Worm (Caenorhabditis elegans) whole organism, L3 larva: Measurements from ENCODE around the gene srh-100.

Source experiments
- R02D3.7 ChIP-seq: fragments of 150-350 bp; optimal IDR thresholded peaks from 2 replicates; lab custom pipeline; 2014; ENCODE audit warnings: missing biosample characterization, missing genetic modification characterization
- aly-2 ChIP-seq: fragments of 150-350 bp; optimal IDR thresholded peaks from 2 replicates; lab custom pipeline; 2014; ENCODE audit warnings: missing biosample characterization, missing genetic modification characterization
- ceh-16 ChIP-seq: sonication (generic microtip); optimal IDR thresholded peaks from 2 replicates; lab custom pipeline; 2017; ENCODE audit warnings: missing biosample characterization, missing genetic modification characterization
- ceh-28 ChIP-seq: fragments of 150-350 bp; optimal IDR thresholded peaks from 2 replicates; lab custom pipeline; 2014; ENCODE audit warnings: missing biosample characterization, missing genetic modification reagents, missing genetic modification characterization
- ceh-82 ChIP-seq: fragments of 150-350 bp; optimal IDR thresholded peaks from 2 replicates; lab custom pipeline; 2014; ENCODE audit warnings: missing biosample characterization, missing genetic modification characterization
- ceh-9 ChIP-seq: sonication (generic microtip); optimal IDR thresholded peaks from 2 replicates; lab custom pipeline; 2018; ENCODE audit warnings: missing biosample characterization, missing genetic modification characterization
- daf-12 ChIP-seq: fragments of 150-350 bp; optimal IDR thresholded peaks from 2 replicates; lab custom pipeline; 2014; ENCODE audit warnings: missing biosample characterization, missing genetic modification reagents, missing genetic modification characterization
- egl-27 ChIP-seq: sonication (generic microtip); optimal IDR thresholded peaks from 4 replicates; lab custom pipeline; 2017; ENCODE audit warnings: missing biosample characterization, missing genetic modification reagents, missing genetic modification characterization
- egl-5 ChIP-seq: fragments of 150-350 bp; optimal IDR thresholded peaks from 2 replicates; lab custom pipeline; 2017; ENCODE audit warnings: missing biosample characterization, missing genetic modification reagents, missing genetic modification characterization, inconsistent platforms
- elt-1 ChIP-seq: fragments of 150-350 bp; optimal IDR thresholded peaks from 2 replicates; lab custom pipeline; 2014; ENCODE audit warnings: missing biosample characterization, missing genetic modification characterization
- elt-2 ChIP-seq: sonication (generic microtip); optimal IDR thresholded peaks from 2 replicates; lab custom pipeline; 2016; ENCODE audit warnings: missing genetic modification reagents, mild to moderate bottlenecking, missing genetic modification characterization, missing compliant biosample characterization
- elt-3 ChIP-seq, 3 experiments: fragments of 150-350 bp in 1 of 3; sonication (generic microtip) in 2 of 3; optimal IDR thresholded peaks; 2 replicates in 2 of 3; 4 replicates in 1 of 3; lab custom pipeline; 2014 to 2017; ENCODE audit warnings: missing biosample characterization in 3 of 3, missing genetic modification characterization in 3 of 3
- eor-1 ChIP-seq, 2 experiments: fragments of 150-350 bp; optimal IDR thresholded peaks; 2 replicates each; lab custom pipeline; 2014 to 2018; ENCODE audit warnings: missing biosample characterization in 2 of 2, missing genetic modification characterization in 2 of 2
- fkh-10 ChIP-seq: sonication (generic microtip); optimal IDR thresholded peaks from 2 replicates; lab custom pipeline; 2017; ENCODE audit warnings: missing biosample characterization, missing genetic modification reagents, missing genetic modification characterization
- fos-1 ChIP-seq: fragments of 150-350 bp; optimal IDR thresholded peaks from 2 replicates; lab custom pipeline; 2014; ENCODE audit warnings: missing biosample characterization, missing genetic modification characterization
- hmg-11 ChIP-seq: sonication (generic microtip); optimal IDR thresholded peaks from 2 replicates; lab custom pipeline; 2016; ENCODE audit warnings: missing genetic modification characterization, missing compliant biosample characterization
- jun-1 ChIP-seq: fragments of 150-350 bp; optimal IDR thresholded peaks from 2 replicates; lab custom pipeline; 2014; ENCODE audit warnings: missing biosample characterization, missing genetic modification reagents, missing genetic modification characterization
- lin-15B ChIP-seq: fragments of 150-350 bp; optimal IDR thresholded peaks from 2 replicates; lab custom pipeline; 2014; ENCODE audit warnings: missing biosample characterization, missing genetic modification characterization
- lin-39 ChIP-seq: fragments of 150-350 bp; optimal IDR thresholded peaks from 2 replicates; lab custom pipeline; 2018; ENCODE audit warnings: missing biosample characterization, missing genetic modification reagents, missing genetic modification characterization
- mdl-1 ChIP-seq: fragments of 150-350 bp; optimal IDR thresholded peaks from 2 replicates; lab custom pipeline; 2014; ENCODE audit warnings: missing biosample characterization, missing genetic modification characterization
- nhr-11 ChIP-seq: fragments of 150-350 bp; optimal IDR thresholded peaks from 2 replicates; lab custom pipeline; 2014; ENCODE audit warnings: missing biosample characterization, missing genetic modification characterization
- nhr-12 ChIP-seq: fragments of 150-350 bp; optimal IDR thresholded peaks from 2 replicates; lab custom pipeline; 2014; ENCODE audit warnings: missing biosample characterization, missing genetic modification characterization
- nhr-23 ChIP-seq: fragments of 150-350 bp; optimal IDR thresholded peaks from 2 replicates; lab custom pipeline; 2014; ENCODE audit warnings: missing biosample characterization, missing genetic modification reagents, missing genetic modification characterization
- nhr-237 ChIP-seq: fragments of 150-350 bp; optimal IDR thresholded peaks from 2 replicates; lab custom pipeline; 2014; ENCODE audit warnings: missing biosample characterization, missing genetic modification characterization
- nhr-25 ChIP-seq: sonication (generic microtip); optimal IDR thresholded peaks from 2 replicates; lab custom pipeline; 2017; ENCODE audit warnings: missing biosample characterization, missing genetic modification characterization
- nhr-28 ChIP-seq: fragments of 150-350 bp; optimal IDR thresholded peaks from 2 replicates; lab custom pipeline; 2014; ENCODE audit warnings: missing biosample characterization, missing genetic modification characterization
- nhr-67 ChIP-seq: fragments of 150-350 bp; optimal IDR thresholded peaks from 2 replicates; lab custom pipeline; 2014; ENCODE audit warnings: missing biosample characterization, missing genetic modification characterization
- nhr-76 ChIP-seq: fragments of 150-350 bp; sonication (generic microtip); optimal IDR thresholded peaks from 5 replicates; lab custom pipeline; 2014; ENCODE audit warnings: missing biosample characterization, missing genetic modification characterization
- pha-4 ChIP-seq: fragments of 150-350 bp; optimal IDR thresholded peaks from 2 replicates; lab custom pipeline; 2014; ENCODE audit warnings: missing biosample characterization, missing genetic modification reagents, missing genetic modification characterization
- skn-1 ChIP-seq: fragments of 150-350 bp; optimal IDR thresholded peaks from 2 replicates; lab custom pipeline; 2014; ENCODE audit warnings: missing biosample characterization, missing genetic modification characterization
- snpc-4 ChIP-seq: fragments of 150-350 bp; optimal IDR thresholded peaks from 2 replicates; lab custom pipeline; 2014; ENCODE audit warnings: missing biosample characterization, missing genetic modification characterization
- unc-39 ChIP-seq: sonication (generic microtip); optimal IDR thresholded peaks from 4 replicates; lab custom pipeline; 2017; ENCODE audit warnings: missing biosample characterization, missing genetic modification characterization
- unc-62 ChIP-seq: fragments of 150-350 bp; sonication (generic microtip); optimal IDR thresholded peaks from 4 replicates; lab custom pipeline; 2014; ENCODE audit warnings: missing biosample characterization, missing genetic modification reagents, missing genetic modification characterization
- zag-1 ChIP-seq: fragments of 150-350 bp; optimal IDR thresholded peaks from 2 replicates; lab custom pipeline; 2014; ENCODE audit warnings: missing biosample characterization, missing genetic modification characterization
- ztf-11 ChIP-seq: fragments of 150-350 bp; optimal IDR thresholded peaks from 2 replicates; lab custom pipeline; 2014; ENCODE audit warnings: missing biosample characterization, missing genetic modification characterization
- ztf-4 ChIP-seq: fragments of 150-350 bp; optimal IDR thresholded peaks from 2 replicates; lab custom pipeline; 2014; ENCODE audit warnings: missing biosample characterization, missing genetic modification characterization

Gene srh-100

DNA sequence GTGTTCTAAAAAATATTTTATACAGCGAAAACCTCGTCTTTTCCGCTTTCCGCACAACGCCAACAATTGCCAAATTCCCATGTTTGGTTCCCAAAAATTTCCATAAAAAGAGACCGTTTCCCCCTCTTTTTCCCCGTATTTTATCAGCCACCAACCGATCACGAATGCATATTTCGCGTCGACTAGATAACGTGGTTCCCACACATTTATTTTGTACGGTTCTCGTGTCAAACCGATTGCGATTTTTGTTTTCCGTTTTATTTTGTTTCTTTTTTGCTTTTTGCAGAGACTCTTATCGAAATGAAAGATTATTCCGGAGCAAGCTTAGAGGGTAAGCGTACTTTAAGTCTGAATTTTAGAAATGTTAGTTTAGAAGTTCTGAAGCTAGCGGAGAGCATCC, 6.5 kb upstream of the srh-100 start, which contains the start of gene C46E10.3:
C46E10.3 (plus strand) TSS at position 301 of the 400 bp plus-strand sequence.
- no peak for TF ChIP-seq elt-1 (tag; lab: Kevin White, UChicago)
- TF ChIP-seq unc-62 (GFP tag; lab: Kevin White, UChicago): no peak
- no peak for TF ChIP-seq hmg-11 (tag; lab: Kevin White, UChicago)
- TF ChIP-seq, all 47 proteins: peak for 0

DNA sequence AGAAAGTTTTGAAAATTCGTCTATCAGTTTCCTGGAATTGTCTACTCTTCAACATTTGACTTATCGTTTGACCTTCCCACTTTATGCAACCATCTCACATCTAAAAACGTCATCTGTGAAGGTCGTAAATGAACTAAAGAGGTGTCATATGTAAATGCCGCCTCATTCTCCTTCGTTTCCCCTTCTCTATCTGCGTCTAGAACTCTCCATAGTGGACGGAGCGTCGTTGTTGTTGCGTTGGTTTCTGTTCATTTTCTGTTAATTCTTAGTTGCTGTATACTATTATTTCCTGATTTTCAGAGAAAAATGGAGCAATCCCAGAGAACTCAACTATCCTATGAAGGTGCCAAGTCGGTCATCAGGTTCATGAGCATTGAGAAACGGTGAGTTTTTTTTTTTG, 2.5 kb upstream of the srh-100 start, which contains the start of gene fbxc-52:
fbxc-52 (plus strand) TSS at position 301 of the 400 bp plus-strand sequence.
- TF ChIP-seq nhr-11 (tag; lab: Kevin White, UChicago) (no peak), nhr-25 (tag; lab: Kevin White, UChicago) (peak; percentile 45)

DNA sequence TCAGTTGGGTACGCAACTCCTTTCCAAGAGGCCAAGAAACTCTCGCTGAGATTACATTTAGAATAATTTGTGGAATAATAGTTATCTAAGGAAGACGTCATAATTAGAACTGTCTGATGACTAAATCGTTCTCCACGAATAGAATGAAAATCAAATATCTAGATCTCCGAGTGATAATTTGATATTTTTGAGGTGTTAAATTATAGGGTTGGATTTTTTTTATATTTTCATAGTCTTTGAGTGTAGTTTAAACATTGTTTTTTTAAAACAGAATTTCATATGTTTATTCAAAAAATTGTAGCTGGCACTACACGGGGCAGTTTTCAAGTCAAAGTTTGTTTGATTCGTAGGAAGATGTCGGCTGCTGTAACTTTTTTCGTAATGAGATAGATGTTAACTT, 2.0 kb upstream of the srh-100 start, which contains the start of gene srh-99:
srh-99 (minus strand) TSS at position 101 of the 400 bp plus-strand sequence.
- TF ChIP-seq aly-2 (tag; lab: Kevin White, UChicago) (no peak), fos-1 (tag; lab: Kevin White, UChicago) (no peak), eor-1 (tag; optimal IDR thresholded peaks at IDR 0.05; lab: Kevin White, UChicago) (no peak), hmg-11 (tag; lab: Kevin White, UChicago) (no peak), lin-15B (no peak), ztf-4 (tag; lab: Kevin White, UChicago) (no peak), ceh-28 (tag; lab: Kevin White, UChicago) (no peak), zag-1 (tag; lab: Kevin White, UChicago) (no peak), skn-1 (tag; lab: Kevin White, UChicago) (no peak)
- TF ChIP-seq, all 47 proteins: peak for 0

ce11 chrII:3711047-3711446, 3.4 kb downstream of the srh-100 start, which contains the start of gene fbxc-53:
Gene fbxc-53, plus strand, starts transcription at chrII:3711291.
- TF ChIP-seq snpc-4 (tag; lab: Kevin White, UChicago): no peak
- no peak for TF ChIP-seq jun-1 (tag; lab: Kevin White, UChicago)
- no peak for TF ChIP-seq pha-4 (tag; lab: Kevin White, UChicago)
- no peak for TF ChIP-seq egl-27 (tag; lab: Kevin White, UChicago)
- no peak for TF ChIP-seq nhr-237 (tag; lab: Kevin White, UChicago)
- no peak for TF ChIP-seq ceh-16 (tag; lab: Kevin White, UChicago)
- no peak for TF ChIP-seq nhr-76
- no peak for TF ChIP-seq daf-12 (tag; lab: Kevin White, UChicago)
- no peak for TF ChIP-seq nhr-67
- TF ChIP-seq aly-2 (tag; lab: Kevin White, UChicago): no peak
- TF ChIP-seq ceh-82 (tag; lab: Kevin White, UChicago): no peak
- no peak for TF ChIP-seq nhr-12 (tag; lab: Kevin White, UChicago)
- no peak for TF ChIP-seq mdl-1 (tag; lab: Kevin White, UChicago)
- TF ChIP-seq, all 47 proteins: peak for 0

DNA sequence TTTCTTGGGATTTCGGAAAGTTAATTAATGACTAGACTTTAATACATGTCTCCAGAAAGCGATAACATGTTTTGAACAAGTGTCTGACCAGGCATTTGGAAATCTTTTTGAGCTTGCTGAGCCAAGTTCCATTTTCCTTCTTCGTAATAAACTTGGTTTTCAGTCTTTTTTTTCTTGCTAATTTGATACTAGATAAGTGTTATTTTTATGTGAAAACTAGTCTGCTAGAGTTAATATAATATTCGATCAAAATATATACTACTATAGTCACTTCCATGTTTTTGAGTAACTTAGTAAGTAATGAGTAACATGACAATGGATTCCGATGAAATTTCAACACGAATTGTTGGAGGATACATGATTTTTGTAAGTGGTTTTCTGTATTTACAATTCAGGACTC, 5.2 kb downstream of the srh-100 start, which contains the start of gene srx-110:
srx-110 (plus strand) TSS at position 301 of the 400 bp plus-strand sequence.
- TF ChIP-seq nhr-11 (tag; lab: Kevin White, UChicago): no peak
- TF ChIP-seq egl-5: no peak
- no peak for TF ChIP-seq daf-12 (tag; lab: Kevin White, UChicago)
- TF ChIP-seq ceh-9: no peak
- no peak for TF ChIP-seq skn-1 (tag; lab: Kevin White, UChicago)
- TF ChIP-seq elt-2 (tag; lab: Kevin White, UChicago): no peak
- TF ChIP-seq R02D3.7: no peak
- no peak for TF ChIP-seq lin-39 (tag; lab: Kevin White, UChicago)
- no peak for TF ChIP-seq pha-4 (tag; lab: Kevin White, UChicago)
- no peak for TF ChIP-seq ceh-82 (tag; lab: Kevin White, UChicago)
- no peak for TF ChIP-seq ztf-11
- TF ChIP-seq, all 47 proteins: peak for 0

ce11 chrII:3705320-3705719, 9.2 kb downstream of the srh-100 start, which contains the start of gene srx-108:
Gene srx-108, plus strand, starts transcription at chrII:3705620.
- TF ChIP-seq egl-27 (tag; lab: Kevin White, UChicago) (no peak), snpc-4 (tag; lab: Kevin White, UChicago) (no peak), ztf-11 (no peak), nhr-25 (tag; lab: Kevin White, UChicago) (no peak), skn-1 (tag; lab: Kevin White, UChicago) (no peak), nhr-28 (tag; lab: Kevin White, UChicago) (no peak), ceh-16 (tag; lab: Kevin White, UChicago) (no peak), elt-3 (tag; optimal IDR thresholded peaks at IDR 0.05; lab: Kevin White, UChicago) (no peak), nhr-76 (no peak), eor-1 (tag; optimal IDR thresholded peaks at IDR 0.05; lab: Kevin White, UChicago) (no peak), unc-62 (GFP tag; lab: Kevin White, UChicago) (no peak), ceh-82 (tag; lab: Kevin White, UChicago) (no peak), unc-39 (tag; lab: Kevin White, UChicago) (no peak), jun-1 (tag; lab: Kevin White, UChicago) (no peak), nhr-23 (tag; lab: Kevin White, UChicago) (no peak), fos-1 (tag; lab: Kevin White, UChicago) (no peak), fkh-10 (GFP tag; lab: Kevin White, UChicago) (no peak)
